Fruit fly (Drosophila melanogaster): ENCODE data around the gene Ada2b.
A peak's percentile ranks its signal among the peaks of the same experiment; 100 is the strongest.

The Ada2b gene

DNA sequence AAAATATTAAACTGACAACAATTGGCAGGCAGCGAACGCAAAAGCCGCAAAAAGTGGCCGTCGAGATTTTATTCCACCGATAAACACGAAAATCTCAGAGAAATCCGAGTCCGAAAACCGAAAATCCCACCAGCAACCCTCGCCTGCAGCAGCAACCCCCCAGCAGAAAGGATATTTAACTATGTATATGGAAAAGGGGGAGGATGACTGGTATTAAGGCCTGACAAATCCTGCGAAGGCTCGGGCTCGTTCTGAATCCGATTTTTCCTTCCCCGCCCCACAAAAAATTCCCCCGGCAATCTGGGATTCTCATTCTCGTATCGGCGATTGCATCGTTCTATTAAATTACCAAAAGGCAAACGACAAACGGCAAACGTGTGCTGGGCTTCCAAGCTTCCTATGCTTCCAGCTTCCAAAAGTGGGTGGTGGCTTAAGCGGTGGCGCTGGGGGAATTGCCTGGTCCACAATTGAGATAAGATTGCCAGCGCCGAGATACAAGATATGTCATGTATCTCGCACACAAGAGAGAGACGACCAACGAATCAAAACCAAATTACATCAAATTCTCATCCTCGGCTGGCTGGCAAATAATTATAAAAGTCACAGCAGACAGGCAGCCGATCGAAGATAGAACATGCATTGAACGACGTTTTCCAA lies 47.9 kb downstream of the Ada2b start:
- TF ChIP-seq Abd-B (GFP tag; optimal IDR thresholded peaks at IDR 0.05) = no peak
- TF ChIP-seq lola (GFP tag; optimal IDR thresholded peaks at IDR 0.05) = no peak

- no peak for TF ChIP-seq Abd-B (GFP tag; optimal IDR thresholded peaks at IDR 0.05)
- TF ChIP-seq br (GFP tag; optimal IDR thresholded peaks at IDR 0.05) = no peak
- peak; percentile 48 for TF ChIP-seq Vsx2 (GFP tag; optimal IDR thresholded peaks at IDR 0.05; ENCODE audit: partially characterized antibody)
- TF ChIP-seq Hnf4 (GFP tag; optimal IDR thresholded peaks at IDR 0.05) = no peak
- peak in 1 of 2 experiments; percentile 39 for TF ChIP-seq dl (GFP tag; optimal IDR thresholded peaks at IDR 0.05; ENCODE audit: insufficient read depth in 1 of 2, partially characterized antibody in 2 of 2)
- TF ChIP-seq woc (GFP tag; optimal IDR thresholded peaks at IDR 0.05) = no peak
- TF ChIP-seq N (GFP tag; optimal IDR thresholded peaks at IDR 0.05) = peak; percentile 66
- peak; percentile 73 for TF ChIP-seq Dif (GFP tag; optimal IDR thresholded peaks at IDR 0.05; ENCODE audit: partially characterized antibody)
- TF ChIP-seq pan (optimal IDR thresholded peaks at IDR 0.05) = no peak
- TF ChIP-seq h (GFP tag; optimal IDR thresholded peaks at IDR 0.05) = peak; percentile 3
These were observed 49.4 kb downstream of the Ada2b start for dm6 chr3R:8190866-8191265.

- TF ChIP-seq OdsH (GFP tag; optimal IDR thresholded peaks at IDR 0.05) (no peak), Sp1 (GFP tag; optimal IDR thresholded peaks at IDR 0.05) (no peak), Myc (optimal IDR thresholded peaks at IDR 0.05) (no peak), CG32264 (GFP tag; optimal IDR thresholded peaks at IDR 0.05) (no peak), tai (GFP tag; optimal IDR thresholded peaks at IDR 0.05) (no peak), HLH106 (tag; optimal IDR thresholded peaks at IDR 0.05) (no peak), usp (GFP tag; optimal IDR thresholded peaks at IDR 0.05) (no peak)
These were observed 50.8 kb downstream of the Ada2b start for dm6 chr3R:8189473-8189872.

DNA sequence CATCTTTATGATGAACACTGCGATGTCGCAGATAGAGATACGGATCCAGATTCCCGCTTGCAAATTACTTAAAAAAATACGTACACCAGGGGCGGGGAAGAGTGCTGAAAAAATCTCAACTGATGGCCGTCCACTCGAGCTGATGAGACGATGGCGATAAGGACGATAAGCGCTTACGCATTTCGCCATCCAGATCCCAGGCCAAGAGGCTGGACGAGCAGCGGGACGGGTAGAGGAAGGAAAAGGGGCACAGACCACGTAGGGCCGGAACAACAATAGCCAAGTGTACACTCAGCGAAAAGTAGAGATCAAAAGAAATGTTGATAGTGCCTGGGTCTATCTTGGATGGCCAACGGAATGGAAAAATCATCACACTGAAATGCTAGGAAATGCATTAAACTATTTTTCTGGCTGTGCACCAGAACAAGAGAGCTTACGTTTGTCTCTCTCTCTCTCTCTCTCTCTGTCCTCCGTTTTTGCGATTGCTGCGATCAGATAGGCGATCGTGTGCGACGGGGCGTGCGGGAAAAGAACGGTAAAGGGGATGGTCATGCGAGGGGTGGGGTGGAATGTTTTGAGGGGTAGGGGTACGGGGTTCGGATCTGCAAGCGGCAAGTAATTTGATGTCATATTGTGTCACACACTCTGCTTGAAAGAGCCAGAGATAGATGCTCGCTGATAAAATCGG lies 52.7 kb downstream of the Ada2b start:
- TF ChIP-seq pan (optimal IDR thresholded peaks at IDR 0.05) (no peak), Sp1 (GFP tag; optimal IDR thresholded peaks at IDR 0.05) (no peak), usp (GFP tag; optimal IDR thresholded peaks at IDR 0.05) (no peak), GATAd (GFP tag; optimal IDR thresholded peaks at IDR 0.05) (no peak), Mio (GFP tag; optimal IDR thresholded peaks at IDR 0.05) (no peak), br (GFP tag; optimal IDR thresholded peaks at IDR 0.05) (no peak), dl (GFP tag; optimal IDR thresholded peaks at IDR 0.05; ENCODE audit: insufficient read depth in 1 of 2, partially characterized antibody in 2 of 2) (no peak), CrebA (GFP tag; optimal IDR thresholded peaks at IDR 0.05; ENCODE audit: borderline replicate concordance) (no peak), brk (GFP tag; optimal IDR thresholded peaks at IDR 0.05) (no peak), sv (GFP tag; optimal IDR thresholded peaks at IDR 0.05) (no peak), ey (GFP tag; optimal IDR thresholded peaks at IDR 0.05) (no peak), Dfd (GFP tag; optimal IDR thresholded peaks at IDR 0.05) (no peak), tai (GFP tag; optimal IDR thresholded peaks at IDR 0.05) (no peak)
